Fruit fly (Drosophila melanogaster) whole organism, embryonic: Measurements from ENCODE around the gene bab2.

ENCODE experiments used
- Antp ChIP-seq: fragments of 200-800 bp; sonication (Bioruptor generic); optimal IDR thresholded peaks from 3 replicates; lab custom pipeline; 2016; ENCODE audit warnings: missing biosample characterization, missing genetic modification characterization
- Atf6 ChIP-seq: fragments of 200-800 bp; sonication (Bioruptor generic); IDR thresholded peaks from 2 replicates; pipeline ENCODE4 v1.3.6; 2022; ENCODE audit warnings: missing biosample characterization, missing genetic modification characterization
- CG12104 ChIP-seq: fragments of 200-800 bp; sonication (Bioruptor generic); optimal IDR thresholded peaks from 3 replicates; lab custom pipeline; 2016; ENCODE audit warnings: missing biosample characterization, missing genetic modification characterization
- CG12219 ChIP-seq: fragments of 200-800 bp; sonication (Bioruptor generic); optimal IDR thresholded peaks from 3 replicates; lab custom pipeline; 2018; ENCODE audit warnings: missing biosample characterization, mild to moderate bottlenecking, missing genetic modification characterization
- CG13287 ChIP-seq: fragments of 200-800 bp; sonication (Bioruptor generic); IDR thresholded peaks from 2 replicates; pipeline ENCODE4 v1.3.6; 2022; ENCODE audit warnings: missing biosample characterization, missing genetic modification characterization; ENCODE audit not compliant: partially characterized antibody
- CG14050 ChIP-seq: fragments of 200-800 bp; sonication (Bioruptor generic); IDR thresholded peaks from 3 replicates; pipeline ENCODE4 v1.3.6; 2022; ENCODE audit warnings: missing biosample characterization, missing genetic modification characterization
- CG14441 ChIP-seq: fragments of 200-800 bp; sonication (Bioruptor generic); IDR thresholded peaks from 2 replicates; pipeline ENCODE4 v1.3.6; 2022; ENCODE audit warnings: missing biosample characterization, missing genetic modification characterization
- CG14667 ChIP-seq: fragments of 200-800 bp; sonication (Bioruptor generic); IDR thresholded peaks from 2 replicates; pipeline ENCODE4 v1.3.6; 2022; ENCODE audit warnings: missing biosample characterization, missing genetic modification characterization
- CG14965 ChIP-seq: fragments of 200-800 bp; sonication (Bioruptor generic); optimal IDR thresholded peaks from 2 replicates; lab custom pipeline; 2016; ENCODE audit warnings: missing biosample characterization, missing genetic modification characterization, borderline replicate concordance
- CG17612 ChIP-seq: fragments of 200-800 bp; sonication (Bioruptor generic); IDR thresholded peaks from 2 replicates; pipeline ENCODE4 v1.3.6; 2022; ENCODE audit warnings: missing biosample characterization, missing genetic modification characterization
- CG2875 ChIP-seq: fragments of 200-800 bp; sonication (Bioruptor generic); optimal IDR thresholded peaks from 2 replicates; lab custom pipeline; 2017; ENCODE audit warnings: missing biosample characterization, mild to moderate bottlenecking, missing genetic modification characterization, missing genetic modification reagents
- CG32532 ChIP-seq: fragments of 200-800 bp; sonication (Bioruptor generic); IDR thresholded peaks from 2 replicates; pipeline ENCODE4 v1.3.6; 2022; ENCODE audit warnings: missing biosample characterization, missing genetic modification characterization
- CG32772 ChIP-seq: fragments of 200-800 bp; sonication (Bioruptor generic); IDR thresholded peaks from 2 replicates; pipeline ENCODE4 v1.3.6; 2022; ENCODE audit warnings: missing biosample characterization, missing genetic modification characterization
- CG34224 ChIP-seq: fragments of 200-800 bp; sonication (Bioruptor generic); IDR thresholded peaks from 3 replicates; pipeline ENCODE4 v1.3.6; 2022; ENCODE audit warnings: missing biosample characterization, missing genetic modification characterization; ENCODE audit not compliant: partially characterized antibody
- CG34376 ChIP-seq: fragments of 200-800 bp; sonication (Bioruptor generic); optimal IDR thresholded peaks from 2 replicates; lab custom pipeline; 2018; ENCODE audit warnings: missing biosample characterization, mild to moderate bottlenecking, missing genetic modification characterization
- CG4328 ChIP-seq: fragments of 200-800 bp; sonication (Bioruptor generic); optimal IDR thresholded peaks from 3 replicates; lab custom pipeline; 2017; ENCODE audit warnings: missing biosample characterization, missing genetic modification reagents, missing genetic modification characterization
- CG4424 ChIP-seq: fragments of 200-800 bp; sonication (Bioruptor generic); optimal IDR thresholded peaks from 3 replicates; lab custom pipeline; 2016; ENCODE audit warnings: missing biosample characterization, missing genetic modification characterization
- CG5953 ChIP-seq: fragments of 200-800 bp; sonication (Bioruptor generic); IDR thresholded peaks from 2 replicates; pipeline ENCODE4 v1.3.6; 2022; ENCODE audit warnings: missing biosample characterization, missing genetic modification characterization
- CG6654 ChIP-seq: fragments of 200-800 bp; sonication (Bioruptor generic); optimal IDR thresholded peaks from 2 replicates; lab custom pipeline; 2017; ENCODE audit warnings: missing biosample characterization, mild to moderate bottlenecking, missing genetic modification characterization
- CG7271 ChIP-seq: fragments of 200-800 bp; sonication (Bioruptor generic); optimal IDR thresholded peaks from 2 replicates; lab custom pipeline; 2018; ENCODE audit warnings: missing biosample characterization, mild to moderate bottlenecking, missing genetic modification characterization, moderate library complexity
- CG7928 ChIP-seq: fragments of 200-800 bp; sonication (Bioruptor generic); optimal IDR thresholded peaks from 2 replicates; lab custom pipeline; 2017; ENCODE audit warnings: missing biosample characterization, mild to moderate bottlenecking, missing genetic modification characterization
- CG8359 ChIP-seq: fragments of 200-800 bp; sonication (Bioruptor generic); optimal IDR thresholded peaks from 2 replicates; lab custom pipeline; 2017; ENCODE audit warnings: missing biosample characterization, mild to moderate bottlenecking, missing genetic modification characterization, borderline replicate concordance
- CG8478 ChIP-seq: fragments of >200 bp; optimal IDR thresholded peaks from 2 replicates; lab custom pipeline; 2018
- CrebB ChIP-seq: fragments of 200-800 bp; sonication (Bioruptor generic); optimal IDR thresholded peaks from 3 replicates; lab custom pipeline; 2018; ENCODE audit warnings: missing biosample characterization, mild to moderate bottlenecking, missing genetic modification characterization
- Dad ChIP-seq: fragments of 200-800 bp; sonication (Bioruptor generic); optimal IDR thresholded peaks from 3 replicates; lab custom pipeline; 2016; ENCODE audit warnings: missing biosample characterization, missing genetic modification characterization
- Hand ChIP-seq: fragments of 200-800 bp; sonication (Bioruptor generic); optimal IDR thresholded peaks from 2 replicates; lab custom pipeline; 2017; ENCODE audit warnings: mild to moderate bottlenecking, missing biosample characterization, missing genetic modification reagents, missing genetic modification characterization
- Hr39 ChIP-seq: fragments of >200 bp; optimal IDR thresholded peaks from 2 replicates; lab custom pipeline; 2017
- Lhr ChIP-seq: fragments of 200-800 bp; sonication (Bioruptor generic); optimal IDR thresholded peaks from 3 replicates; lab custom pipeline; 2017; ENCODE audit warnings: mild to moderate bottlenecking, missing biosample characterization, missing genetic modification reagents, missing genetic modification characterization
- MTF-1 ChIP-seq: fragments of 200-800 bp; sonication (Bioruptor generic); optimal IDR thresholded peaks from 2 replicates; lab custom pipeline; 2018; ENCODE audit warnings: missing biosample characterization, mild to moderate bottlenecking, missing genetic modification characterization, borderline replicate concordance
- PHDP ChIP-seq: fragments of 200-800 bp; sonication (Bioruptor generic); optimal IDR thresholded peaks from 3 replicates; lab custom pipeline; 2018; ENCODE audit warnings: missing biosample characterization, mild to moderate bottlenecking, missing genetic modification characterization, moderate library complexity
- Poxn ChIP-seq: fragments of 200-800 bp; sonication (Bioruptor generic); IDR thresholded peaks from 2 replicates; pipeline ENCODE4 v1.3.6; 2022; ENCODE audit warnings: missing biosample characterization, missing genetic modification characterization
- Spps ChIP-seq: fragments of 200-800 bp; sonication (Bioruptor generic); optimal IDR thresholded peaks from 2 replicates; lab custom pipeline; 2018; ENCODE audit warnings: missing biosample characterization, mild to moderate bottlenecking, missing genetic modification characterization
- Sry-β ChIP-seq: fragments of 200-800 bp; sonication (Bioruptor generic); optimal IDR thresholded peaks from 2 replicates; lab custom pipeline; 2018; ENCODE audit warnings: missing biosample characterization, mild to moderate bottlenecking, missing genetic modification characterization, moderate library complexity
- bbx ChIP-seq: fragments of 200-800 bp; sonication (Bioruptor generic); IDR thresholded peaks from 2 replicates; pipeline ENCODE4 v1.3.6; 2022; ENCODE audit warnings: missing biosample characterization, missing genetic modification characterization; ENCODE audit not compliant: partially characterized antibody
- bowl ChIP-seq: fragments of 200-800 bp; sonication (Bioruptor generic); IDR thresholded peaks from 2 replicates; pipeline ENCODE4 v1.3.6; 2022; ENCODE audit warnings: missing biosample characterization, missing genetic modification characterization
- cad ChIP-seq: fragments of >200 bp; optimal IDR thresholded peaks from 2 replicates; lab custom pipeline; 2017; ENCODE audit warnings: missing biosample characterization, missing genetic modification characterization
- da ChIP-seq: fragments of 200-800 bp; sonication (Bioruptor generic); optimal IDR thresholded peaks from 2 replicates; lab custom pipeline; 2016; ENCODE audit warnings: missing biosample characterization, missing genetic modification characterization
- danr ChIP-seq: fragments of 200-800 bp; sonication (Bioruptor generic); IDR thresholded peaks from 2 replicates; pipeline ENCODE4 v1.3.6; 2022; ENCODE audit warnings: missing biosample characterization, missing genetic modification characterization
- dpn ChIP-seq, 2 experiments: fragments of 200-800 bp; sonication (Bioruptor generic); optimal IDR thresholded peaks; 3 replicates each; lab custom pipeline; 2016; ENCODE audit warnings: missing biosample characterization in 2 of 2, missing genetic modification characterization in 2 of 2
- dysf ChIP-seq: fragments of 200-800 bp; sonication (Bioruptor generic); IDR thresholded peaks from 3 replicates; pipeline ENCODE4 v1.3.6; 2022; ENCODE audit warnings: missing biosample characterization, missing genetic modification characterization
- gcm2 ChIP-seq: fragments of 200-800 bp; sonication (Bioruptor generic); optimal IDR thresholded peaks from 2 replicates; lab custom pipeline; 2016; ENCODE audit warnings: missing biosample characterization, missing genetic modification characterization
- jigr1 ChIP-seq: fragments of 200-800 bp; sonication (Bioruptor generic); IDR thresholded peaks from 3 replicates; pipeline ENCODE4 v1.3.6; 2022; ENCODE audit warnings: missing biosample characterization, missing genetic modification characterization
- kay ChIP-seq: fragments of 200-800 bp; sonication (Bioruptor generic); optimal IDR thresholded peaks from 2 replicates; lab custom pipeline; 2016; ENCODE audit warnings: missing biosample characterization, missing genetic modification characterization
- lilli ChIP-seq: fragments of 200-800 bp; sonication (Bioruptor generic); optimal IDR thresholded peaks from 3 replicates; lab custom pipeline; 2016; ENCODE audit warnings: missing biosample characterization, missing genetic modification characterization
- prd ChIP-seq, 3 experiments: fragments of >200 bp in 2 of 3; fragments of 200-800 bp in 1 of 3; sonication (Bioruptor generic) in 1 of 3; optimal IDR thresholded peaks in 2 of 3; IDR thresholded peaks in 1 of 3; 2 replicates in 2 of 3; 3 replicates in 1 of 3; pipeline versions ENCODE4 v1.3.6 to Lab custom; 2017 to 2022; ENCODE audit warnings: missing biosample characterization in 1 of 3, missing genetic modification characterization in 1 of 3
- repo ChIP-seq: fragments of 200-800 bp; sonication (Bioruptor generic); optimal IDR thresholded peaks from 2 replicates; lab custom pipeline; 2016; ENCODE audit warnings: missing biosample characterization, missing genetic modification characterization
- sens ChIP-seq: fragments of 200-800 bp; sonication (Bioruptor generic); peaks from one replicate; lab custom pipeline; 2016; ENCODE audit warnings: missing biosample characterization, missing genetic modification characterization
- sens-2 ChIP-seq: fragments of 200-800 bp; sonication (Bioruptor generic); IDR thresholded peaks from 2 replicates; pipeline ENCODE4 v1.3.6; 2022; ENCODE audit warnings: missing biosample characterization, missing genetic modification characterization
- tin ChIP-seq: fragments of 200-800 bp; sonication (Bioruptor generic); optimal IDR thresholded peaks from 3 replicates; lab custom pipeline; 2016; ENCODE audit warnings: missing biosample characterization, missing genetic modification characterization
- toy ChIP-seq: fragments of 200-800 bp; sonication (Bioruptor generic); IDR thresholded peaks from 2 replicates; pipeline ENCODE4 v1.3.6; 2022; ENCODE audit warnings: missing biosample characterization, missing genetic modification characterization
- unpg ChIP-seq: fragments of 200-800 bp; sonication (Bioruptor generic); optimal IDR thresholded peaks from 3 replicates; lab custom pipeline; 2018; ENCODE audit warnings: missing biosample characterization, mild to moderate bottlenecking, missing genetic modification characterization, moderate library complexity
- wek ChIP-seq: fragments of 200-800 bp; sonication (Bioruptor generic); optimal IDR thresholded peaks from 3 replicates; lab custom pipeline; 2018; ENCODE audit warnings: missing biosample characterization, mild to moderate bottlenecking, missing genetic modification characterization, moderate library complexity
- zfh2 ChIP-seq: fragments of 200-800 bp; sonication (Bioruptor generic); optimal IDR thresholded peaks from 2 replicates; lab custom pipeline; 2016; ENCODE audit warnings: missing biosample characterization, missing genetic modification characterization

bab2 gene

DNA sequence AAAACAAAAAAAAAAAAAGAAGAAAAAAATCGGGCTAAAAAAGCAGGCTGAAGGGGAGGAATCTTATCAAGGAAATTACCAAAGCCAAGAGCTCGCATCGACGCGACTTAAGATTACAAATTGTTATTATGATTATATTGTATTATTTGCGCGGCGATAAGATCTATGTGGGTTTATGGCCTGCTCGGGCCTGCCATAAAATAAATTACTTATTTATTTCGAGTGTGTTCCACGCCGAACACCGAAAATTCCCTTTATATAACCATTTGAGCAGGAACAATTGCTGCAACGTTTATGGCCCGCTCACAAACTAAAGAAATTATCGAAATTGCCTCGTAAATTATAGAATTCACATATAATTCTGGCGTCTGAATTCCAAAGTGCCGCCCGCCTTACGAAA is 7.5 kb downstream of the bab2 start (continued):
- TF ChIP-seq CG6654 (GFP tag; lab: Kevin White, UChicago), result no peak
- TF ChIP-seq CG17612 (GFP tag; lab: Robert Waterston, UW), result no peak
- TF ChIP-seq zfh2, result no peak
- no peak for TF ChIP-seq prd (optimal IDR thresholded peaks at IDR 0.05; lab: Kevin White, UChicago)
- TF ChIP-seq prd (GFP tag; IDR thresholded peaks at IDR 0.05; lab: Robert Waterston, UW), result no peak
- no peak for TF ChIP-seq Antp (GFP tag; lab: Kevin White, UChicago)
- TF ChIP-seq Poxn (GFP tag; lab: Robert Waterston, UW), result no peak
- peak; percentile 66 for TF ChIP-seq cad (GFP tag; lab: Kevin White, UChicago)
- no peak for TF ChIP-seq bbx (GFP tag; lab: Robert Waterston, UW)
- TF ChIP-seq tin (GFP tag; lab: Kevin White, UChicago), result no peak
- TF ChIP-seq CG4328 (GFP tag; lab: Kevin White, UChicago), result no peak
- no peak for TF ChIP-seq CG2875 (GFP tag; lab: Kevin White, UChicago)
- TF ChIP-seq MTF-1 (GFP tag; lab: Kevin White, UChicago), result no peak
- TF ChIP-seq CrebB (tag; lab: Kevin White, UChicago), result peak; percentile 5
- no peak for TF ChIP-seq CG8359 (GFP tag; lab: Kevin White, UChicago)
- TF ChIP-seq CG12104 (GFP tag; lab: Kevin White, UChicago), result no peak
- TF ChIP-seq dysf (GFP tag; lab: Robert Waterston, UW), result no peak
- TF ChIP-seq CG34376 (GFP tag; lab: Kevin White, UChicago), result peak; percentile 55
- no peak for TF ChIP-seq Sry-β (GFP tag; lab: Kevin White, UChicago)
- TF ChIP-seq Spps (tag; lab: Kevin White, UChicago), result no peak
- TF ChIP-seq sens-2 (GFP tag; lab: Robert Waterston, UW), result no peak
- no peak for TF ChIP-seq CG7271 (tag; lab: Kevin White, UChicago)
- TF ChIP-seq danr (GFP tag; lab: Robert Waterston, UW), result no peak
- TF ChIP-seq CG12219 (GFP tag; lab: Kevin White, UChicago), result no peak
- peak; percentile 41 for TF ChIP-seq CG14441 (GFP tag; lab: Robert Waterston, UW)
- TF ChIP-seq CG14667 (GFP tag; lab: Robert Waterston, UW), result no peak
- TF ChIP-seq CG34224 (GFP tag; lab: Robert Waterston, UW), result no peak
- no peak for TF ChIP-seq Dad (GFP tag; lab: Kevin White, UChicago)
- TF ChIP-seq CG14965, result no peak
- no peak for TF ChIP-seq CG7928 (GFP tag; lab: Kevin White, UChicago)
- TF ChIP-seq bowl (GFP tag; lab: Robert Waterston, UW), result no peak
- no peak for TF ChIP-seq Lhr (GFP tag; lab: Kevin White, UChicago)
- TF ChIP-seq CG14050 (GFP tag; lab: Robert Waterston, UW), result no peak
- TF ChIP-seq CG8478, result no peak
- TF ChIP-seq Atf6 (GFP tag; lab: Robert Waterston, UW), result no peak
- TF ChIP-seq CG4424 (GFP tag; lab: Kevin White, UChicago), result no peak
- TF ChIP-seq CG32772, result no peak
- peak; percentile 55 for TF ChIP-seq PHDP (tag; lab: Kevin White, UChicago)
- TF ChIP-seq CG5953 (GFP tag; lab: Robert Waterston, UW), result no peak
- no peak for TF ChIP-seq kay (GFP tag; lab: Kevin White, UChicago)
- no peak for TF ChIP-seq lilli (GFP tag; lab: Kevin White, UChicago)
- no peak for TF ChIP-seq repo
- peak; percentile 7 for TF ChIP-seq Hand (GFP tag; lab: Kevin White, UChicago)
- no peak for TF ChIP-seq toy
- peak; percentile 51 for TF ChIP-seq unpg (GFP tag; lab: Kevin White, UChicago)
- no peak for TF ChIP-seq CG13287 (GFP tag; lab: Robert Waterston, UW)
- no peak for TF ChIP-seq da (GFP tag; lab: Kevin White, UChicago)
- no peak for TF ChIP-seq Hr39
- TF ChIP-seq gcm2 (GFP tag; lab: Kevin White, UChicago), result no peak
- TF ChIP-seq wek (GFP tag; lab: Kevin White, UChicago), result no peak
- TF ChIP-seq dpn (GFP tag; optimal IDR thresholded peaks at IDR 0.05; lab: Kevin White, UChicago), result no peak
- peak; percentile 89 for TF ChIP-seq sens (GFP tag; lab: Kevin White, UChicago)
- TF ChIP-seq CG32532 (GFP tag; lab: Robert Waterston, UW), result no peak
- no peak for TF ChIP-seq jigr1
